Fruit fly (Drosophila melanogaster): ENCODE results near the gene Fbxl7.

DNA sequence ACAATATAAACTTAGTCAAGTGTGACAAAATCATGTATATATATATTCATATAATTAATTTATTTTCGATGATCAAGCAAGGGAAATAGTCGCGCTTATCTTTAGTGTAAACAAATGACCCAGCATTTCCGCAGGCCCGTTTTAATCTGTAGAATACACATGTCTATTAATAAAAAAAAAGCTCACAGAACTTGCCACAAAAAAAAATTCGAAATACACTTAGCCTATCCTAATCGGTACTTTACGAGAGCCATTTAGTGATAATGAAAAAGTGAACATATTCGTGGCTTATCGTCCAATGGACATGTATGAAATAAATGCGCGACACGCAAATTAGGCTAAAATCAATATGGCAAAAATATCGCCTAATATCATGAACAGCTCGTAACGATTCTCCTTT lies 54.5 kb downstream of the Fbxl7 start:
- TF ChIP-seq sage (GFP tag; optimal IDR thresholded peaks at IDR 0.05) (no peak), rgr (GFP tag; optimal IDR thresholded peaks at IDR 0.05) (no peak), pan (optimal IDR thresholded peaks at IDR 0.05) (no peak), OdsH (GFP tag; optimal IDR thresholded peaks at IDR 0.05) (no peak), Mio (GFP tag; optimal IDR thresholded peaks at IDR 0.05) (no peak), woc (GFP tag; optimal IDR thresholded peaks at IDR 0.05) (no peak)

Measured in whole organism, wandering third instar larva.